Worm (Caenorhabditis elegans) whole organism, late embryonic: ENCODE results near the gene F57G9.7.

Experiments used
- C38D4.7 ChIP-seq: fragments of 200-800 bp; sonication (Bioruptor generic); optimal IDR thresholded peaks from 2 replicates; lab custom pipeline; 2018; ENCODE audit warnings: mild to moderate bottlenecking, missing genetic modification characterization, moderate library complexity, missing compliant biosample characterization
- F13H6.1 ChIP-seq: sonication (generic microtip); optimal IDR thresholded peaks from 2 replicates; lab custom pipeline; 2016; ENCODE audit warnings: missing genetic modification characterization, missing compliant biosample characterization
- K02D7.2 ChIP-seq: sonication (generic microtip); optimal IDR thresholded peaks from 2 replicates; lab custom pipeline; 2017; ENCODE audit warnings: mild to moderate bottlenecking, missing genetic modification characterization, missing compliant biosample characterization
- K09A11.1 ChIP-seq: sonication (generic microtip); optimal IDR thresholded peaks from 2 replicates; lab custom pipeline; 2017; ENCODE audit warnings: antibody characterized with exemption, mild to moderate bottlenecking, missing genetic modification characterization, missing compliant biosample characterization; ENCODE audit not compliant: insufficient read depth
- ceh-18 ChIP-seq: sonication (generic microtip); optimal IDR thresholded peaks from 2 replicates; lab custom pipeline; 2016; ENCODE audit warnings: missing genetic modification characterization, missing compliant biosample characterization
- ceh-19 ChIP-seq: fragments of 200-800 bp; sonication (Bioruptor generic); optimal IDR thresholded peaks from 2 replicates; lab custom pipeline; 2018; ENCODE audit warnings: mild to moderate bottlenecking, missing genetic modification characterization, missing compliant biosample characterization
- ceh-2 ChIP-seq: sonication (generic microtip); optimal IDR thresholded peaks from 2 replicates; lab custom pipeline; 2016; ENCODE audit warnings: missing genotype, missing genetic modification characterization, missing compliant biosample characterization
- ceh-24 ChIP-seq: sonication (generic microtip); optimal IDR thresholded peaks from 2 replicates; lab custom pipeline; 2016; ENCODE audit warnings: mild to moderate bottlenecking, missing genetic modification characterization, missing compliant biosample characterization
- ceh-31 ChIP-seq: sonication (generic microtip); optimal IDR thresholded peaks from 2 replicates; lab custom pipeline; 2016; ENCODE audit warnings: missing genetic modification characterization, missing compliant biosample characterization
- ceh-48 ChIP-seq: sonication (generic microtip); optimal IDR thresholded peaks from 2 replicates; lab custom pipeline; 2016; ENCODE audit warnings: missing genetic modification characterization, inconsistent platforms, missing compliant biosample characterization
- ceh-6 ChIP-seq: fragments of 200-800 bp; sonication (Bioruptor generic); optimal IDR thresholded peaks from 2 replicates; lab custom pipeline; 2018; ENCODE audit warnings: mild to moderate bottlenecking, missing genetic modification characterization, missing compliant biosample characterization
- che-1 ChIP-seq: sonication (generic microtip); optimal IDR thresholded peaks from 2 replicates; lab custom pipeline; 2016; ENCODE audit warnings: mild to moderate bottlenecking, missing genetic modification characterization, missing compliant biosample characterization
- elt-2 ChIP-seq: sonication (generic microtip); optimal IDR thresholded peaks from 2 replicates; lab custom pipeline; 2016; ENCODE audit warnings: missing genetic modification reagents, missing genetic modification characterization, missing compliant biosample characterization
- eyg-1 ChIP-seq: sonication (generic microtip); optimal IDR thresholded peaks from 2 replicates; lab custom pipeline; 2016; ENCODE audit warnings: missing genotype, missing genetic modification characterization, missing compliant biosample characterization
- fax-1 ChIP-seq: sonication (generic microtip); optimal IDR thresholded peaks from 2 replicates; lab custom pipeline; 2016; ENCODE audit warnings: missing genotype, missing genetic modification characterization, missing compliant biosample characterization
- fkh-6 ChIP-seq: sonication (generic microtip); optimal IDR thresholded peaks from 2 replicates; lab custom pipeline; 2016; ENCODE audit warnings: missing genetic modification characterization, missing compliant biosample characterization
- gmeb-2 ChIP-seq: sonication (generic microtip); optimal IDR thresholded peaks from 2 replicates; lab custom pipeline; 2016; ENCODE audit warnings: missing genetic modification characterization, inconsistent platforms, missing compliant biosample characterization
- hlh-13 ChIP-seq: fragments of 200-800 bp; sonication (Bioruptor generic); optimal IDR thresholded peaks from 2 replicates; lab custom pipeline; 2018; ENCODE audit warnings: mild to moderate bottlenecking, missing genetic modification characterization, missing compliant biosample characterization
- hlh-15 ChIP-seq: sonication (generic microtip); optimal IDR thresholded peaks from 2 replicates; lab custom pipeline; 2016; ENCODE audit warnings: missing genetic modification characterization, missing compliant biosample characterization
- hlh-8 ChIP-seq: sonication (generic microtip); optimal IDR thresholded peaks from 2 replicates; lab custom pipeline; 2016; ENCODE audit warnings: missing genotype, missing genetic modification characterization, missing compliant biosample characterization
- lim-6 ChIP-seq: sonication (generic microtip); optimal IDR thresholded peaks from 2 replicates; lab custom pipeline; 2016; ENCODE audit warnings: missing genetic modification characterization, missing compliant biosample characterization
- madf-2 ChIP-seq: sonication (generic microtip); optimal IDR thresholded peaks from 2 replicates; lab custom pipeline; 2017; ENCODE audit warnings: missing genetic modification characterization, missing compliant biosample characterization
- mec-3 ChIP-seq: sonication (generic microtip); optimal IDR thresholded peaks from 2 replicates; lab custom pipeline; 2016; ENCODE audit warnings: borderline replicate concordance, missing genetic modification characterization, missing compliant biosample characterization
- nhr-11 ChIP-seq: fragments of 150-350 bp; optimal IDR thresholded peaks from 2 replicates; lab custom pipeline; 2014; ENCODE audit warnings: missing biosample characterization, missing genetic modification characterization
- odd-2 ChIP-seq: sonication (generic microtip); optimal IDR thresholded peaks from 2 replicates; lab custom pipeline; 2017; ENCODE audit warnings: antibody characterized with exemption, mild to moderate bottlenecking, missing genetic modification characterization, missing compliant biosample characterization
- pax-1 ChIP-seq: fragments of 150-350 bp; optimal IDR thresholded peaks from 2 replicates; lab custom pipeline; 2014; ENCODE audit warnings: missing biosample characterization, missing genetic modification characterization
- pha-2 ChIP-seq: sonication (generic microtip); optimal IDR thresholded peaks from 2 replicates; lab custom pipeline; 2017; ENCODE audit warnings: mild to moderate bottlenecking, missing genetic modification characterization, missing compliant biosample characterization
- pqm-1 ChIP-seq: sonication (generic microtip); optimal IDR thresholded peaks from 2 replicates; lab custom pipeline; 2016; ENCODE audit warnings: missing genetic modification characterization, missing compliant biosample characterization
- ref-2 ChIP-seq: sonication (generic microtip); optimal IDR thresholded peaks from 2 replicates; lab custom pipeline; 2016; ENCODE audit warnings: missing genetic modification characterization, missing compliant biosample characterization
- rnt-1 ChIP-seq: sonication (generic microtip); optimal IDR thresholded peaks from 2 replicates; lab custom pipeline; 2016; ENCODE audit warnings: missing genetic modification characterization, missing compliant biosample characterization
- sdc-2 ChIP-seq: sonication (generic microtip); optimal IDR thresholded peaks from 2 replicates; lab custom pipeline; 2016; ENCODE audit warnings: missing genotype, missing genetic modification characterization, missing compliant biosample characterization
- sox-2 ChIP-seq: fragments of 200-800 bp; sonication (Bioruptor generic); IDR thresholded peaks from 2 replicates; pipeline ENCODE4 v1.3.6; 2022; ENCODE audit warnings: missing genetic modification reagents, missing genetic modification characterization, missing compliant biosample characterization
- sox-4 ChIP-seq: sonication (generic microtip); optimal IDR thresholded peaks from 2 replicates; lab custom pipeline; 2017; ENCODE audit warnings: mild to moderate bottlenecking, missing genetic modification characterization, inconsistent platforms, missing compliant biosample characterization
- syd-9 ChIP-seq: sonication (generic microtip); optimal IDR thresholded peaks from 2 replicates; lab custom pipeline; 2016; ENCODE audit warnings: mild to moderate bottlenecking, missing genetic modification characterization, moderate library complexity, missing compliant biosample characterization
- tbx-7 ChIP-seq: sonication (generic microtip); optimal IDR thresholded peaks from 2 replicates; lab custom pipeline; 2016; ENCODE audit warnings: missing genotype, missing genetic modification characterization, missing compliant biosample characterization
- ttx-3 ChIP-seq: sonication (generic microtip); optimal IDR thresholded peaks from 2 replicates; lab custom pipeline; 2016; ENCODE audit warnings: missing genetic modification reagents, missing genetic modification characterization, missing compliant biosample characterization
- unc-3 ChIP-seq, 2 experiments: fragments of 200-800 bp in 1 of 2; sonication (Bioruptor generic) in 1 of 2; sonication (generic microtip) in 1 of 2; conservative IDR thresholded peaks in 1 of 2; optimal IDR thresholded peaks in 1 of 2; 2 replicates each; pipeline versions ENCODE4 v1.3.6 to Lab custom; 2016 to 2022; ENCODE audit warnings: missing compliant biosample characterization in 2 of 2, missing genetic modification characterization in 2 of 2, missing genetic modification reagents in 1 of 2
- unc-55 ChIP-seq: sonication (generic microtip); optimal IDR thresholded peaks from 2 replicates; lab custom pipeline; 2017; ENCODE audit warnings: missing biosample characterization, missing genetic modification reagents, missing genetic modification characterization
- unc-86 ChIP-seq: sonication (generic microtip); optimal IDR thresholded peaks from 2 replicates; lab custom pipeline; 2016; ENCODE audit warnings: missing genetic modification characterization, missing compliant biosample characterization
- zip-5 ChIP-seq: sonication (generic microtip); optimal IDR thresholded peaks from 2 replicates; lab custom pipeline; 2016; ENCODE audit warnings: missing genetic modification characterization, missing compliant biosample characterization
- ztf-16 ChIP-seq: sonication (generic microtip); optimal IDR thresholded peaks from 2 replicates; lab custom pipeline; 2017; ENCODE audit warnings: missing genetic modification characterization, missing compliant biosample characterization

F57G9.7 gene

ce11 chrII:12432356-12432755 lies 34.8 kb upstream of the F57G9.7 start, which contains the start of gene dct-12:
TSS of gene dct-12 (minus strand) at chrII:12432456.
- TF ChIP-seq odd-2 (tag; lab: Kevin White, UChicago) (no peak), gmeb-2 (tag; lab: Kevin White, UChicago) (no peak), tbx-7 (tag; lab: Kevin White, UChicago) (no peak), che-1 (tag; lab: Kevin White, UChicago) (no peak), K09A11.1 (tag; lab: Kevin White, UChicago) (no peak), hlh-8 (tag; lab: Kevin White, UChicago) (no peak), nhr-11 (no peak), pax-1 (tag; lab: Kevin White, UChicago) (no peak), sdc-2 (tag; lab: Kevin White, UChicago) (no peak), fkh-6 (tag; lab: Kevin White, UChicago) (no peak), sox-4 (tag; lab: Kevin White, UChicago) (no peak), unc-3 (GFP tag; conservative IDR thresholded peaks at IDR 0.05; lab: Robert Waterston, UW) (no peak), unc-3 (tag; optimal IDR thresholded peaks at IDR 0.05; lab: Kevin White, UChicago) (no peak), ceh-48 (no peak), F13H6.1 (tag; lab: Kevin White, UChicago) (no peak), unc-86 (tag; lab: Kevin White, UChicago) (no peak), mec-3 (tag; lab: Kevin White, UChicago) (no peak), ceh-18 (no peak), lim-6 (no peak), C38D4.7 (GFP tag; lab: Kevin White, UChicago) (no peak), hlh-13 (no peak)

- no peak for TF ChIP-seq unc-55 (GFP tag; lab: Kevin White, UChicago)
- no peak for TF ChIP-seq sox-4 (tag; lab: Kevin White, UChicago)
- TF ChIP-seq ceh-31 (tag; lab: Kevin White, UChicago), result no peak
- no peak for TF ChIP-seq ceh-19 (GFP tag; lab: Kevin White, UChicago)
- no peak for TF ChIP-seq eyg-1 (tag; lab: Kevin White, UChicago)
- TF ChIP-seq ref-2 (tag; lab: Kevin White, UChicago), result no peak
- TF ChIP-seq pqm-1 (tag; lab: Kevin White, UChicago), result no peak
- no peak for TF ChIP-seq che-1 (tag; lab: Kevin White, UChicago)
- no peak for TF ChIP-seq ceh-6 (GFP tag; lab: Kevin White, UChicago)
- no peak for TF ChIP-seq tbx-7 (tag; lab: Kevin White, UChicago)
- no peak for TF ChIP-seq hlh-13
- no peak for TF ChIP-seq ztf-16
- TF ChIP-seq ceh-24 (tag; lab: Kevin White, UChicago), result no peak
- TF ChIP-seq rnt-1 (tag; lab: Kevin White, UChicago), result no peak
- TF ChIP-seq ceh-2 (tag; lab: Kevin White, UChicago), result no peak
- no peak for TF ChIP-seq fax-1
- TF ChIP-seq hlh-15 (tag; lab: Kevin White, UChicago), result no peak
- TF ChIP-seq sox-2 (GFP tag; lab: Robert Waterston, UW), result no peak
- TF ChIP-seq syd-9 (tag; lab: Kevin White, UChicago), result no peak
- TF ChIP-seq, all 69 proteins: peak for 0
Measured at ce11 chrII:12429743-12430142, 32.2 kb upstream of the F57G9.7 start, which contains the start of gene Y57A10C.8. TSS of gene Y57A10C.8 (minus strand) at chrII:12429843.

ce11 chrII:12425644-12426222 lies 28.2 kb upstream of the F57G9.7 start, which contains the start of gene daf-22:
TSS of gene daf-22 (minus strand) at chrII:12425694.
- TF ChIP-seq eyg-1 (tag; lab: Kevin White, UChicago) (no peak), K02D7.2 (tag; lab: Kevin White, UChicago) (no peak), zip-5 (tag; lab: Kevin White, UChicago) (no peak), elt-2 (tag; lab: Kevin White, UChicago) (peak; percentile 76), ttx-3 (tag; lab: Kevin White, UChicago) (no peak), madf-2 (tag; lab: Kevin White, UChicago) (no peak), pha-2 (tag; lab: Kevin White, UChicago) (no peak)
